Fruit fly (Drosophila melanogaster): ENCODE measurements around the gene CG4198.

Gene CG4198

DNA sequence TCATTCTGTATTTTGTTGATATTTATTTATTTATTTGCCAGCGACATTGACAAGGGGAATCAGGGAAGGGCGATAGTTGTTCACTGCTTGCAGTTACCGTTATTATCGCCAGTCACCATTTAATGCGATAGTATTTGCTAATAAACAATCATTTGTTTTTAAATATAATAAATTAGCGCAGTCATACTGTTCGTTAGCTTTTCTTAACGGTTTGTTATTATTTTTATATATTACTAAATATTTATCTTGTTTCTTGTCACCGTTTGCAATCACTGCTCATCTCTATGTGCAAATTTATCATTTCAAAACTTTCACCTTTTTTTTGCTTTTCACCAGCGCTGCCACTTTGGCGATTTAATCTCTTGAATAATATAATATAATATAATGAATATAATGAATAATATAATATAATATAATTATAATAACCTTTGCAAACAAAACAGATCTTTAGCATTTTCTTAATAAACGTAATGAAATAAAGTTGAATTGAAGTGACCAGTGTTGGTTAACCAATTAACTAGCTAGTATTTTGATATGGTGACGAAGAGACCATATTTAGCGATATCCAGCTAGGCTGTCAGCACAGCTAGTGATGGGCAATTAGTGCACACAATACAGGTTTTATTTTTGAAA is 16.3 kb downstream of the CG4198 start, which contains the start of the genes CG3309 and XRCC1 (continued):
- no peak for TF ChIP-seq MESR4 (GFP tag; optimal IDR thresholded peaks at IDR 0.05)
- TF ChIP-seq CG15601 (tag; optimal IDR thresholded peaks at IDR 0.05), result peak; percentile 16
- TF ChIP-seq Sox102F (GFP tag; optimal IDR thresholded peaks at IDR 0.05), result peak; percentile 57
- TF ChIP-seq E2f1 (GFP tag; IDR thresholded peaks at IDR 0.05), result peak; percentile 31; the same call in 1 of the 2 replicates
- peak; percentile 45; the same call in 1 of the 2 replicates for TF ChIP-seq CG4404 (GFP tag; IDR thresholded peaks at IDR 0.05)
- peak; percentile 42; the same call in 1 of the 3 replicates for TF ChIP-seq zen2 (GFP tag; IDR thresholded peaks at IDR 0.05; ENCODE audit: partially characterized antibody)
- peak; percentile 31 for TF ChIP-seq ind (GFP tag; optimal IDR thresholded peaks at IDR 0.05)
- TF ChIP-seq bcd (GFP tag; optimal IDR thresholded peaks at IDR 0.05), result peak; percentile 47
- peak; percentile 34 for TF ChIP-seq CG32532 (GFP tag; IDR thresholded peaks at IDR 0.05)
- TF ChIP-seq CG9437 (GFP tag; optimal IDR thresholded peaks at IDR 0.05), result peak; percentile 36
- TF ChIP-seq CG34376 (GFP tag; optimal IDR thresholded peaks at IDR 0.05), result peak; percentile 7
- no peak for TF ChIP-seq Hr39 (optimal IDR thresholded peaks at IDR 0.05)
- TF ChIP-seq Blimp-1 (GFP tag; optimal IDR thresholded peaks at IDR 0.05), result peak; percentile 95
- TF ChIP-seq ken (GFP tag; IDR thresholded peaks at IDR 0.05), result peak; percentile 61; the same call in 2 of the 3 replicates
- TF ChIP-seq amos (GFP tag; IDR thresholded peaks at IDR 0.05; ENCODE audit: partially characterized antibody), result peak; percentile 86
- TF ChIP-seq fd96Cb (tag; optimal IDR thresholded peaks at IDR 0.05), result peak; percentile 23
- TF ChIP-seq Deaf1 (tag; optimal IDR thresholded peaks at IDR 0.05), result peak; percentile 5
- peak; percentile 4 for TF ChIP-seq Fer2 (tag; optimal IDR thresholded peaks at IDR 0.05)
- peak; percentile 72 for TF ChIP-seq gem (tag; optimal IDR thresholded peaks at IDR 0.05)
- peak; percentile 24 for TF ChIP-seq CG2116 (GFP tag; optimal IDR thresholded peaks at IDR 0.05)
- TF ChIP-seq Drgx (GFP tag; IDR thresholded peaks at IDR 0.05), result 0 out of 2 replicates have a peak, but pooled peaks have one; percentile 36
- peak; percentile 99 for TF ChIP-seq CG3995 (GFP tag; optimal IDR thresholded peaks at IDR 0.05)
- TF ChIP-seq NC2β (GFP tag; optimal IDR thresholded peaks at IDR 0.05), result no peak
- TF ChIP-seq h (optimal IDR thresholded peaks at IDR 0.05), result no peak
- no peak for TF ChIP-seq TFAM (GFP tag; optimal IDR thresholded peaks at IDR 0.05)
- TF ChIP-seq CG15269 (tag; optimal IDR thresholded peaks at IDR 0.05), result peak; percentile 50
- TF ChIP-seq Xrp1 (GFP tag; IDR thresholded peaks at IDR 0.05), result peak; percentile 52; the same call in 1 of the 2 replicates
- TF ChIP-seq CG13894 (tag; optimal IDR thresholded peaks at IDR 0.05), result peak; percentile 54
- no peak for TF ChIP-seq CG11093 (GFP tag; IDR thresholded peaks at IDR 0.05)
- TF ChIP-seq HLH3B (GFP tag; IDR thresholded peaks at IDR 0.05), result peak; percentile 28; the same call in 1 of the 2 replicates
- TF ChIP-seq Lhr (GFP tag; optimal IDR thresholded peaks at IDR 0.05), result peak; percentile 6
- peak; percentile 65 for TF ChIP-seq CG18262 (tag; optimal IDR thresholded peaks at IDR 0.05)
- peak; percentile 57; the same call in 2 of the 3 replicates for TF ChIP-seq ci (GFP tag; IDR thresholded peaks at IDR 0.05)
- peak; percentile 46; the same call in 1 of the 3 replicates for TF ChIP-seq ase (GFP tag; IDR thresholded peaks at IDR 0.05)
- no peak for TF ChIP-seq tll (GFP tag; optimal IDR thresholded peaks at IDR 0.05)
- peak; percentile 33 for TF ChIP-seq CG10543 (GFP tag; optimal IDR thresholded peaks at IDR 0.05)
- no peak for TF ChIP-seq mirr (GFP tag; optimal IDR thresholded peaks at IDR 0.05)
- TF ChIP-seq E2f2 (GFP tag; IDR thresholded peaks at IDR 0.05), result 0 out of 2 replicates have a peak, but pooled peaks have one; percentile 5
- TF ChIP-seq cato (GFP tag; optimal IDR thresholded peaks at IDR 0.05; ENCODE audit: borderline replicate concordance), result no peak
- no peak for TF ChIP-seq pita (GFP tag; optimal IDR thresholded peaks at IDR 0.05)
- TF ChIP-seq dmrt11E (tag; optimal IDR thresholded peaks at IDR 0.05), result peak; percentile 58
- TF ChIP-seq CG14441 (GFP tag; IDR thresholded peaks at IDR 0.05), result peak; percentile 35; the same call in 1 of the 2 replicates
- TF ChIP-seq tgo (GFP tag; IDR thresholded peaks at IDR 0.05), result peak; percentile 58
- peak; percentile 22 for TF ChIP-seq Dek (tag; optimal IDR thresholded peaks at IDR 0.05)
- peak; percentile 62 for TF ChIP-seq grau (tag; optimal IDR thresholded peaks at IDR 0.05)
- TF ChIP-seq CG4360 (GFP tag; IDR thresholded peaks at IDR 0.05), result no peak
- no peak for TF ChIP-seq her (GFP tag; optimal IDR thresholded peaks at IDR 0.05)
- TF ChIP-seq Dp (GFP tag; optimal IDR thresholded peaks at IDR 0.05), result peak; percentile 31
- 0 out of 2 replicates have a peak, but pooled peaks have one; percentile 30 for TF ChIP-seq Dref (GFP tag; IDR thresholded peaks at IDR 0.05)
